Worm (Caenorhabditis elegans) whole organism, L4 larva: ENCODE data around the gene mrpl-40.

Source experiments
- D1046.2 ChIP-seq: fragments of 200-800 bp; sonication (Bioruptor generic); IDR thresholded peaks from 2 replicates; pipeline ENCODE4 v1.3.6; 2022; ENCODE audit warnings: missing genetic modification characterization, missing compliant biosample characterization
- F26F4.8 ChIP-seq: fragments of 200-800 bp; sonication (Bioruptor generic); conservative IDR thresholded peaks from 2 replicates; pipeline ENCODE4 v1.3.6; 2022; ENCODE audit warnings: missing genetic modification characterization, missing compliant biosample characterization
- F37D6.2 ChIP-seq: sonication (generic microtip); optimal IDR thresholded peaks from 2 replicates; lab custom pipeline; 2016; ENCODE audit warnings: mild to moderate bottlenecking, missing genetic modification characterization, missing compliant biosample characterization
- F44E2.7 ChIP-seq: fragments of 200-800 bp; sonication (Bioruptor generic); IDR thresholded peaks from 2 replicates; pipeline ENCODE4 v2.1.2; 2022; ENCODE audit warnings: missing genetic modification characterization, missing compliant biosample characterization
- R02D3.7 ChIP-seq: fragments of 150-350 bp; sonication (generic microtip); optimal IDR thresholded peaks from 3 replicates; lab custom pipeline; 2014; ENCODE audit warnings: missing biosample characterization, missing genetic modification characterization
- T26A8.4 ChIP-seq: fragments of 200-800 bp; sonication (Bioruptor generic); IDR thresholded peaks from 2 replicates; pipeline ENCODE4 v1.3.6; 2022; ENCODE audit warnings: missing genetic modification characterization, missing compliant biosample characterization
- Y105C5A.15 ChIP-seq: fragments of 200-800 bp; sonication (Bioruptor generic); IDR thresholded peaks from 2 replicates; pipeline ENCODE4 v1.3.6; 2022; ENCODE audit warnings: missing genetic modification characterization, missing compliant biosample characterization
- Y48G9A.11 ChIP-seq: fragments of 200-800 bp; sonication (Bioruptor generic); IDR thresholded peaks from 2 replicates; pipeline ENCODE4 v1.3.6; 2022; ENCODE audit warnings: missing genetic modification reagents, missing genetic modification characterization, missing compliant biosample characterization
- Y5F2A.4 ChIP-seq: fragments of 200-800 bp; sonication (Bioruptor generic); optimal IDR thresholded peaks from 2 replicates; lab custom pipeline; 2018; ENCODE audit warnings: mild to moderate bottlenecking, missing genetic modification characterization, missing compliant biosample characterization
- aha-1 ChIP-seq: fragments of 150-350 bp; peaks from one replicate; lab custom pipeline; 2014; ENCODE audit warnings: missing biosample characterization, missing genetic modification characterization
- aly-2 ChIP-seq: sonication (generic microtip); optimal IDR thresholded peaks from 2 replicates; lab custom pipeline; 2018; ENCODE audit warnings: missing biosample characterization, missing genetic modification characterization
- arid-1 ChIP-seq: fragments of 200-800 bp; sonication (Bioruptor generic); conservative IDR thresholded peaks from 2 replicates; pipeline ENCODE4 v1.3.6; 2022; ENCODE audit warnings: missing genetic modification reagents, missing genetic modification characterization, missing compliant biosample characterization
- ceh-28 ChIP-seq: fragments of 150-350 bp; optimal IDR thresholded peaks from 2 replicates; lab custom pipeline; 2014; ENCODE audit warnings: missing biosample characterization, missing genetic modification reagents, missing genetic modification characterization
- ceh-32 ChIP-seq: sonication (generic microtip); optimal IDR thresholded peaks from 2 replicates; lab custom pipeline; 2016; ENCODE audit warnings: mild to moderate bottlenecking, missing genetic modification characterization, missing compliant biosample characterization; ENCODE audit not compliant: poor library complexity
- ceh-44 ChIP-seq: fragments of 200-800 bp; sonication (Bioruptor generic); IDR thresholded peaks from 2 replicates; pipeline ENCODE4 v1.3.6; 2022; ENCODE audit warnings: missing genetic modification reagents, missing genetic modification characterization, missing compliant biosample characterization
- ceh-82 ChIP-seq: sonication (generic microtip); optimal IDR thresholded peaks from 2 replicates; lab custom pipeline; 2017; ENCODE audit warnings: missing biosample characterization, missing genetic modification characterization
- cey-2 ChIP-seq: sonication (generic microtip); optimal IDR thresholded peaks from 3 replicates; lab custom pipeline; 2017; ENCODE audit warnings: missing genetic modification characterization, mild to moderate bottlenecking, missing compliant biosample characterization, antibody characterized with exemption, borderline replicate concordance; ENCODE audit not compliant: insufficient read depth
- daf-12 ChIP-seq: fragments of 150-350 bp; optimal IDR thresholded peaks from 2 replicates; lab custom pipeline; 2014; ENCODE audit warnings: missing biosample characterization, missing genetic modification reagents, missing genetic modification characterization
- dmd-8 ChIP-seq: fragments of 200-800 bp; sonication (Bioruptor generic); IDR thresholded peaks from 2 replicates; pipeline ENCODE4 v1.3.6; 2022; ENCODE audit warnings: missing genetic modification characterization, missing compliant biosample characterization
- dve-1 ChIP-seq: sonication (generic microtip); optimal IDR thresholded peaks from 2 replicates; lab custom pipeline; 2017; ENCODE audit warnings: antibody characterized with exemption, mild to moderate bottlenecking, missing genetic modification characterization, missing compliant biosample characterization; ENCODE audit not compliant: insufficient read depth
- egl-43 ChIP-seq: fragments of 200-800 bp; sonication (Bioruptor generic); IDR thresholded peaks from 2 replicates; pipeline ENCODE4 v1.3.6; 2022; ENCODE audit warnings: missing genetic modification reagents, missing genetic modification characterization, missing compliant biosample characterization
- fkh-10 ChIP-seq: fragments of 150-350 bp; optimal IDR thresholded peaks from 2 replicates; lab custom pipeline; 2014; ENCODE audit warnings: missing biosample characterization, missing genetic modification reagents, missing genetic modification characterization
- fos-1 ChIP-seq: fragments of 150-350 bp; optimal IDR thresholded peaks from 2 replicates; lab custom pipeline; 2014; ENCODE audit warnings: missing biosample characterization, missing genetic modification characterization
- hif-1 ChIP-seq, 2 experiments: sonication (generic microtip); optimal IDR thresholded peaks; 2 replicates each; lab custom pipeline; 2016 to 2017; ENCODE audit warnings: missing compliant biosample characterization in 2 of 2, missing genetic modification characterization in 2 of 2, missing genetic modification reagents in 2 of 2, missing genotype in 2 of 2, mild to moderate bottlenecking in 1 of 2
- hmg-1.1 ChIP-seq: fragments of 200-800 bp; sonication (Bioruptor generic); IDR thresholded peaks from 2 replicates; pipeline ENCODE4 v1.3.6; 2022; ENCODE audit warnings: missing genetic modification reagents, missing genetic modification characterization, missing compliant biosample characterization
- lin-1 ChIP-seq: fragments of 200-800 bp; sonication (Bioruptor generic); IDR thresholded peaks from 2 replicates; pipeline ENCODE4 v1.3.6; 2022; ENCODE audit warnings: missing genetic modification reagents, missing genetic modification characterization, missing compliant biosample characterization
- lin-38 ChIP-seq: fragments of 200-800 bp; sonication (Bioruptor generic); IDR thresholded peaks from 2 replicates; pipeline ENCODE4 v1.3.6; 2022; ENCODE audit warnings: missing genetic modification reagents, missing genetic modification characterization, missing compliant biosample characterization
- madf-5 ChIP-seq, 2 experiments: fragments of 200-800 bp; sonication (Bioruptor generic); IDR thresholded peaks; 2 replicates each; pipeline ENCODE4 v1.3.6; 2022; ENCODE audit warnings: missing compliant biosample characterization in 2 of 2, missing genetic modification characterization in 2 of 2
- mdl-1 ChIP-seq, 2 experiments: fragments of 150-350 bp in 1 of 2; sonication (generic microtip) in 1 of 2; optimal IDR thresholded peaks; 2 replicates each; lab custom pipeline; 2014 to 2017; ENCODE audit warnings: missing biosample characterization in 2 of 2, missing genetic modification characterization in 2 of 2
- mdt-29 ChIP-seq: fragments of 200-800 bp; sonication (Bioruptor generic); IDR thresholded peaks from 2 replicates; pipeline ENCODE4 v1.3.6; 2022; ENCODE audit warnings: missing genetic modification reagents, missing genetic modification characterization, missing compliant biosample characterization
- mes-2 ChIP-seq: sonication (generic microtip); optimal IDR thresholded peaks from 2 replicates; lab custom pipeline; 2016; ENCODE audit warnings: missing genotype, mild to moderate bottlenecking, missing genetic modification characterization, missing compliant biosample characterization; ENCODE audit not compliant: poor library complexity, severe bottlenecking
- mxl-3 ChIP-seq: fragments of 200-800 bp; sonication (Bioruptor generic); optimal IDR thresholded peaks from 2 replicates; lab custom pipeline; 2018; ENCODE audit warnings: mild to moderate bottlenecking, missing genetic modification characterization, missing compliant biosample characterization
- nhr-10 ChIP-seq: fragments of 150-350 bp; optimal IDR thresholded peaks from 2 replicates; lab custom pipeline; 2014; ENCODE audit warnings: missing biosample characterization, missing genetic modification characterization
- nhr-11 ChIP-seq: fragments of 150-350 bp; optimal IDR thresholded peaks from 2 replicates; lab custom pipeline; 2014; ENCODE audit warnings: missing biosample characterization, missing genetic modification characterization
- nhr-111 ChIP-seq: fragments of 200-800 bp; sonication (Bioruptor generic); optimal IDR thresholded peaks from 2 replicates; lab custom pipeline; 2018; ENCODE audit warnings: mild to moderate bottlenecking, missing genetic modification characterization, missing compliant biosample characterization
- nhr-237 ChIP-seq: sonication (generic microtip); optimal IDR thresholded peaks from 2 replicates; lab custom pipeline; 2017; ENCODE audit warnings: missing biosample characterization, missing genetic modification characterization
- nhr-25 ChIP-seq: sonication (generic microtip); optimal IDR thresholded peaks from 2 replicates; lab custom pipeline; 2017; ENCODE audit warnings: missing genetic modification characterization, mild to moderate bottlenecking, missing compliant biosample characterization, antibody characterized with exemption, moderate library complexity, borderline replicate concordance; ENCODE audit not compliant: insufficient read depth
- nhr-28 ChIP-seq: fragments of 150-350 bp; optimal IDR thresholded peaks from 2 replicates; lab custom pipeline; 2014; ENCODE audit warnings: missing biosample characterization, missing genetic modification characterization
- nhr-41 ChIP-seq: fragments of 200-800 bp; sonication (Bioruptor generic); IDR thresholded peaks from 2 replicates; pipeline ENCODE4 v1.3.6; 2022; ENCODE audit warnings: missing genetic modification reagents, missing genetic modification characterization, missing compliant biosample characterization
- nhr-42 ChIP-seq: fragments of 200-800 bp; sonication (Bioruptor generic); IDR thresholded peaks from 2 replicates; pipeline ENCODE4 v1.3.6; 2022; ENCODE audit warnings: missing genetic modification characterization, missing compliant biosample characterization
- nhr-48 ChIP-seq: sonication (generic microtip); optimal IDR thresholded peaks from 2 replicates; lab custom pipeline; 2016; ENCODE audit warnings: mild to moderate bottlenecking, missing genetic modification characterization, missing compliant biosample characterization
- nhr-76 ChIP-seq: fragments of 150-350 bp; optimal IDR thresholded peaks from 2 replicates; lab custom pipeline; 2014; ENCODE audit warnings: missing biosample characterization, missing genetic modification characterization
- pha-4 ChIP-seq, 2 experiments: fragments of 150-350 bp in 1 of 2; fragments of 200-800 bp in 1 of 2; sonication (Bioruptor generic) in 1 of 2; IDR thresholded peaks in 1 of 2; optimal IDR thresholded peaks in 1 of 2; 2 replicates each; pipeline versions ENCODE4 v1.3.6 to Lab custom; 2014 to 2022; ENCODE audit warnings: missing genetic modification characterization in 2 of 2, missing genetic modification reagents in 2 of 2, missing biosample characterization in 1 of 2, missing compliant biosample characterization in 1 of 2
- rbr-2 ChIP-seq: sonication (generic microtip); optimal IDR thresholded peaks from 2 replicates; lab custom pipeline; 2016; ENCODE audit warnings: missing genotype, missing genetic modification characterization, missing compliant biosample characterization
- skn-1 ChIP-seq: fragments of 150-350 bp; optimal IDR thresholded peaks from 2 replicates; lab custom pipeline; 2014; ENCODE audit warnings: missing biosample characterization, missing genetic modification characterization
- snpc-4 ChIP-seq: fragments of 150-350 bp; optimal IDR thresholded peaks from 2 replicates; lab custom pipeline; 2014; ENCODE audit warnings: missing biosample characterization, missing genetic modification characterization
- unc-62 ChIP-seq, 3 experiments: fragments of 150-350 bp in 1 of 3; sonication (generic microtip); optimal IDR thresholded peaks in 2 of 3; peaks in 1 of 3; 1 replicate in 1 of 3; 2 replicates in 2 of 3; lab custom pipeline; 2014 to 2017; ENCODE audit warnings: missing biosample characterization in 3 of 3, missing genetic modification characterization in 3 of 3, missing genetic modification reagents in 3 of 3, missing genotype in 1 of 3
- zag-1 ChIP-seq: fragments of 150-350 bp; optimal IDR thresholded peaks from 2 replicates; lab custom pipeline; 2014; ENCODE audit warnings: missing biosample characterization, missing genetic modification characterization
- zip-11 ChIP-seq: fragments of 200-800 bp; sonication (Bioruptor generic); IDR thresholded peaks from 2 replicates; pipeline ENCODE4 v1.3.6; 2022; ENCODE audit warnings: missing genetic modification characterization, missing compliant biosample characterization
- zip-2 ChIP-seq: fragments of 150-350 bp; optimal IDR thresholded peaks from 2 replicates; lab custom pipeline; 2014; ENCODE audit warnings: missing biosample characterization, missing genetic modification characterization
- ztf-11 ChIP-seq: fragments of 150-350 bp; optimal IDR thresholded peaks from 2 replicates; lab custom pipeline; 2014; ENCODE audit warnings: missing biosample characterization, missing genetic modification characterization

The mrpl-40 gene

DNA sequence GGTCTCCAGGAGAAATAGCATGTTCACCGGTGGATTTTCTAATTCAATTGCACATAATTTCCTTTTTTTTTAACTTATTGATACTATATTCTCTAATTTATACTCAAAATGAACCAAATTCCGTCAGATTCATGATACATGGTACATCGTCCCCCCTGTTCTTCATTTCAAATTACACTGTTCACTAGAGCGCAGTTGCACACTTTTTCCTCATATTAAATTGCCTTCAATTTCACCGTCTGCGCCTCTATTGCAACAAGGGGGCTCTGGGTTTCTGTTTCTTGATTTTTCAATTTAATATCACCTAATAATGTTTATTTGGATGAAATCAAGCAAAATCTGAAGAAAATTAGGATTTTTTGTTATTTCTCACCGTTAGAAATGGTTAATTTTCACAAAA, 44.3 kb downstream of the mrpl-40 start (continued):
- TF ChIP-seq aly-2 (tag; lab: Kevin White, UChicago): no peak
- TF ChIP-seq R02D3.7 (tag; lab: Kevin White, UChicago): no peak
- no peak for TF ChIP-seq ceh-28
- no peak for TF ChIP-seq nhr-237
- TF ChIP-seq mdl-1 (tag; optimal IDR thresholded peaks at IDR 0.05; lab: Kevin White, UChicago): no peak
- TF ChIP-seq fkh-10 (GFP tag; lab: Kevin White, UChicago): peak; percentile 20
- no peak for TF ChIP-seq nhr-48 (tag; lab: Kevin White, UChicago)
- TF ChIP-seq T26A8.4 (GFP tag; lab: Robert Waterston, UW): no peak
- peak; percentile 90 for TF ChIP-seq lin-38 (GFP tag; lab: Robert Waterston, UW)
- TF ChIP-seq hif-1 (tag; optimal IDR thresholded peaks at IDR 0.05; lab: Kevin White, UChicago): no peak
- no peak for TF ChIP-seq nhr-42
- no peak for TF ChIP-seq nhr-41 (GFP tag; lab: Robert Waterston, UW)
- TF ChIP-seq Y105C5A.15 (GFP tag; lab: Robert Waterston, UW): no peak
- no peak for TF ChIP-seq skn-1 (tag; lab: Kevin White, UChicago)
- TF ChIP-seq zip-11: no peak
- no peak for TF ChIP-seq pha-4 (GFP tag; IDR thresholded peaks at IDR 0.05; lab: Robert Waterston, UW)
- no peak for TF ChIP-seq pha-4 (tag; optimal IDR thresholded peaks at IDR 0.05; lab: Kevin White, UChicago)
- TF ChIP-seq dve-1 (tag; lab: Kevin White, UChicago): peak; percentile 81
- no peak for TF ChIP-seq mxl-3
- TF ChIP-seq snpc-4 (tag; lab: Kevin White, UChicago): no peak
- TF ChIP-seq hmg-1.1: peak; percentile 26; the same call in 1 of the 2 replicates
- no peak for TF ChIP-seq fos-1 (tag; lab: Kevin White, UChicago)
- no peak for TF ChIP-seq nhr-10 (tag; lab: Kevin White, UChicago)
- TF ChIP-seq nhr-28 (tag; lab: Kevin White, UChicago): peak; percentile 50
- no peak for TF ChIP-seq Y5F2A.4 (GFP tag; lab: Kevin White, UChicago)
- TF ChIP-seq nhr-11 (tag; lab: Kevin White, UChicago): no peak
- no peak for TF ChIP-seq madf-5 (GFP tag; IDR thresholded peaks at IDR 0.05; lab: Robert Waterston, UW)
- TF ChIP-seq unc-62 (GFP tag; optimal IDR thresholded peaks at IDR 0.05 in 1 of 2; lab: Kevin White, UChicago): no peak
- TF ChIP-seq unc-62 (tag; optimal IDR thresholded peaks at IDR 0.05; lab: Kevin White, UChicago): no peak
- TF ChIP-seq daf-12 (tag; lab: Kevin White, UChicago): no peak
- TF ChIP-seq D1046.2 (GFP tag; lab: Robert Waterston, UW): no peak
- no peak for TF ChIP-seq ztf-11
- no peak for TF ChIP-seq F37D6.2 (tag; lab: Kevin White, UChicago)
- peak; percentile 78 for TF ChIP-seq aha-1
- TF ChIP-seq mes-2 (tag; lab: Kevin White, UChicago): peak; percentile 74
- TF ChIP-seq cey-2 (tag; lab: Kevin White, UChicago): no peak
- TF ChIP-seq lin-1 (GFP tag; lab: Robert Waterston, UW): no peak
- no peak for TF ChIP-seq egl-43 (GFP tag; lab: Robert Waterston, UW)
- no peak for TF ChIP-seq arid-1 (GFP tag; lab: Robert Waterston, UW)
- no peak for TF ChIP-seq nhr-111 (GFP tag; lab: Kevin White, UChicago)
- no peak for TF ChIP-seq Y48G9A.11 (GFP tag; lab: Robert Waterston, UW)
- no peak for TF ChIP-seq ceh-32
- TF ChIP-seq nhr-25 (tag; lab: Kevin White, UChicago): no peak
- no peak for TF ChIP-seq nhr-76 (tag; lab: Kevin White, UChicago)
- no peak for TF ChIP-seq zip-2 (tag; lab: Kevin White, UChicago)
- TF ChIP-seq ceh-44: no peak
- TF ChIP-seq zag-1 (tag; lab: Kevin White, UChicago): no peak
- TF ChIP-seq rbr-2 (tag; lab: Kevin White, UChicago): peak; percentile 62
- TF ChIP-seq F44E2.7: no peak
- no peak for TF ChIP-seq mdt-29
- no peak for TF ChIP-seq dmd-8 (GFP tag; lab: Robert Waterston, UW)
- no peak for TF ChIP-seq ceh-82
- TF ChIP-seq F26F4.8: no peak
